Worm (Caenorhabditis elegans) whole organism, late embryonic: Measurements from ENCODE around the gene rei-1.

Experiments used
- C38D4.7 ChIP-seq: fragments of 200-800 bp; sonication (Bioruptor generic); optimal IDR thresholded peaks from 2 replicates; lab custom pipeline; 2018; ENCODE audit warnings: mild to moderate bottlenecking, missing genetic modification characterization, moderate library complexity, missing compliant biosample characterization
- F13H6.1 ChIP-seq: sonication (generic microtip); optimal IDR thresholded peaks from 2 replicates; lab custom pipeline; 2016; ENCODE audit warnings: missing genetic modification characterization, missing compliant biosample characterization
- K09A11.1 ChIP-seq: sonication (generic microtip); optimal IDR thresholded peaks from 2 replicates; lab custom pipeline; 2017; ENCODE audit warnings: antibody characterized with exemption, mild to moderate bottlenecking, missing genetic modification characterization, missing compliant biosample characterization; ENCODE audit not compliant: insufficient read depth
- T23F11.4 ChIP-seq: fragments of 200-800 bp; sonication (Bioruptor generic); optimal IDR thresholded peaks from 2 replicates; lab custom pipeline; 2018; ENCODE audit warnings: mild to moderate bottlenecking, missing genetic modification characterization, missing compliant biosample characterization
- Y22D7AL.16 ChIP-seq: sonication (generic microtip); optimal IDR thresholded peaks from 2 replicates; lab custom pipeline; 2016; ENCODE audit warnings: missing genetic modification characterization, missing compliant biosample characterization
- ama-1 ChIP-seq: fragments of 150-350 bp; optimal IDR thresholded peaks from 2 replicates; lab custom pipeline; 2014
- ceh-18 ChIP-seq: sonication (generic microtip); optimal IDR thresholded peaks from 2 replicates; lab custom pipeline; 2016; ENCODE audit warnings: missing genetic modification characterization, missing compliant biosample characterization
- ceh-2 ChIP-seq: sonication (generic microtip); optimal IDR thresholded peaks from 2 replicates; lab custom pipeline; 2016; ENCODE audit warnings: missing genotype, missing genetic modification characterization, missing compliant biosample characterization
- ceh-24 ChIP-seq: sonication (generic microtip); optimal IDR thresholded peaks from 2 replicates; lab custom pipeline; 2016; ENCODE audit warnings: mild to moderate bottlenecking, missing genetic modification characterization, missing compliant biosample characterization
- ceh-31 ChIP-seq: sonication (generic microtip); optimal IDR thresholded peaks from 2 replicates; lab custom pipeline; 2016; ENCODE audit warnings: missing genetic modification characterization, missing compliant biosample characterization
- ceh-48 ChIP-seq: sonication (generic microtip); optimal IDR thresholded peaks from 2 replicates; lab custom pipeline; 2016; ENCODE audit warnings: missing genetic modification characterization, inconsistent platforms, missing compliant biosample characterization
- ceh-6 ChIP-seq: fragments of 200-800 bp; sonication (Bioruptor generic); optimal IDR thresholded peaks from 2 replicates; lab custom pipeline; 2018; ENCODE audit warnings: mild to moderate bottlenecking, missing genetic modification characterization, missing compliant biosample characterization
- ceh-9 ChIP-seq: sonication (generic microtip); optimal IDR thresholded peaks from 2 replicates; lab custom pipeline; 2016; ENCODE audit warnings: mild to moderate bottlenecking, missing genetic modification characterization, inconsistent platforms, missing compliant biosample characterization
- dve-1 ChIP-seq: sonication (generic microtip); optimal IDR thresholded peaks from 2 replicates; lab custom pipeline; 2017; ENCODE audit warnings: antibody characterized with exemption, mild to moderate bottlenecking, missing genetic modification characterization, missing compliant biosample characterization
- ets-4 ChIP-seq: sonication (generic microtip); optimal IDR thresholded peaks from 2 replicates; lab custom pipeline; 2016; ENCODE audit warnings: missing genetic modification characterization, missing compliant biosample characterization
- eyg-1 ChIP-seq: sonication (generic microtip); optimal IDR thresholded peaks from 2 replicates; lab custom pipeline; 2016; ENCODE audit warnings: missing genotype, missing genetic modification characterization, missing compliant biosample characterization
- gmeb-2 ChIP-seq: sonication (generic microtip); optimal IDR thresholded peaks from 2 replicates; lab custom pipeline; 2016; ENCODE audit warnings: missing genetic modification characterization, inconsistent platforms, missing compliant biosample characterization
- hlh-13 ChIP-seq: fragments of 200-800 bp; sonication (Bioruptor generic); optimal IDR thresholded peaks from 2 replicates; lab custom pipeline; 2018; ENCODE audit warnings: mild to moderate bottlenecking, missing genetic modification characterization, missing compliant biosample characterization
- hlh-15 ChIP-seq: sonication (generic microtip); optimal IDR thresholded peaks from 2 replicates; lab custom pipeline; 2016; ENCODE audit warnings: missing genetic modification characterization, missing compliant biosample characterization
- hlh-30 ChIP-seq: sonication (generic microtip); optimal IDR thresholded peaks from 2 replicates; lab custom pipeline; 2017; ENCODE audit warnings: antibody characterized with exemption, missing genetic modification characterization, missing compliant biosample characterization; ENCODE audit not compliant: insufficient read depth
- hlh-6 ChIP-seq: sonication (generic microtip); optimal IDR thresholded peaks from 2 replicates; lab custom pipeline; 2016; ENCODE audit warnings: missing genotype, missing genetic modification characterization, missing compliant biosample characterization
- nfya-1 ChIP-seq: sonication (generic microtip); optimal IDR thresholded peaks from 2 replicates; lab custom pipeline; 2017; ENCODE audit warnings: missing genetic modification characterization, mild to moderate bottlenecking, missing compliant biosample characterization, antibody characterized with exemption, moderate library complexity
- nhr-11 ChIP-seq: fragments of 150-350 bp; optimal IDR thresholded peaks from 2 replicates; lab custom pipeline; 2014; ENCODE audit warnings: missing biosample characterization, missing genetic modification characterization
- nhr-232 ChIP-seq: sonication (generic microtip); optimal IDR thresholded peaks from 2 replicates; lab custom pipeline; 2016; ENCODE audit warnings: missing genetic modification characterization, missing compliant biosample characterization
- npax-4 ChIP-seq: sonication (generic microtip); optimal IDR thresholded peaks from 2 replicates; lab custom pipeline; 2016; ENCODE audit warnings: missing genetic modification characterization, missing compliant biosample characterization
- odd-2 ChIP-seq: sonication (generic microtip); optimal IDR thresholded peaks from 2 replicates; lab custom pipeline; 2017; ENCODE audit warnings: antibody characterized with exemption, mild to moderate bottlenecking, missing genetic modification characterization, missing compliant biosample characterization
- pag-3 ChIP-seq: sonication (generic microtip); optimal IDR thresholded peaks from 2 replicates; lab custom pipeline; 2016; ENCODE audit warnings: missing compliant biosample characterization, missing genetic modification characterization, borderline replicate concordance
- pat-9 ChIP-seq: fragments of 200-800 bp; sonication (Bioruptor generic); optimal IDR thresholded peaks from 2 replicates; lab custom pipeline; 2018; ENCODE audit warnings: mild to moderate bottlenecking, missing genetic modification characterization, moderate library complexity, missing compliant biosample characterization
- rnt-1 ChIP-seq: sonication (generic microtip); optimal IDR thresholded peaks from 2 replicates; lab custom pipeline; 2016; ENCODE audit warnings: missing genetic modification characterization, missing compliant biosample characterization
- sox-2 ChIP-seq: fragments of 200-800 bp; sonication (Bioruptor generic); IDR thresholded peaks from 2 replicates; pipeline ENCODE4 v1.3.6; 2022; ENCODE audit warnings: missing genetic modification reagents, missing genetic modification characterization, missing compliant biosample characterization
- sox-4 ChIP-seq: sonication (generic microtip); optimal IDR thresholded peaks from 2 replicates; lab custom pipeline; 2017; ENCODE audit warnings: mild to moderate bottlenecking, missing genetic modification characterization, inconsistent platforms, missing compliant biosample characterization
- unc-3 ChIP-seq, 2 experiments: fragments of 200-800 bp in 1 of 2; sonication (Bioruptor generic) in 1 of 2; sonication (generic microtip) in 1 of 2; conservative IDR thresholded peaks in 1 of 2; optimal IDR thresholded peaks in 1 of 2; 2 replicates each; pipeline versions ENCODE4 v1.3.6 to Lab custom; 2016 to 2022; ENCODE audit warnings: missing compliant biosample characterization in 2 of 2, missing genetic modification characterization in 2 of 2, missing genetic modification reagents in 1 of 2
- unc-42 ChIP-seq: sonication (generic microtip); optimal IDR thresholded peaks from 2 replicates; lab custom pipeline; 2016; ENCODE audit warnings: missing genotype, missing genetic modification characterization, missing compliant biosample characterization
- unc-55 ChIP-seq: sonication (generic microtip); optimal IDR thresholded peaks from 2 replicates; lab custom pipeline; 2017; ENCODE audit warnings: missing biosample characterization, missing genetic modification reagents, missing genetic modification characterization
- unc-86 ChIP-seq: sonication (generic microtip); optimal IDR thresholded peaks from 2 replicates; lab custom pipeline; 2016; ENCODE audit warnings: missing genetic modification characterization, missing compliant biosample characterization
- zip-5 ChIP-seq: sonication (generic microtip); optimal IDR thresholded peaks from 2 replicates; lab custom pipeline; 2016; ENCODE audit warnings: missing genetic modification characterization, missing compliant biosample characterization
- ztf-16 ChIP-seq: sonication (generic microtip); optimal IDR thresholded peaks from 2 replicates; lab custom pipeline; 2017; ENCODE audit warnings: missing genetic modification characterization, missing compliant biosample characterization

Gene rei-1

DNA sequence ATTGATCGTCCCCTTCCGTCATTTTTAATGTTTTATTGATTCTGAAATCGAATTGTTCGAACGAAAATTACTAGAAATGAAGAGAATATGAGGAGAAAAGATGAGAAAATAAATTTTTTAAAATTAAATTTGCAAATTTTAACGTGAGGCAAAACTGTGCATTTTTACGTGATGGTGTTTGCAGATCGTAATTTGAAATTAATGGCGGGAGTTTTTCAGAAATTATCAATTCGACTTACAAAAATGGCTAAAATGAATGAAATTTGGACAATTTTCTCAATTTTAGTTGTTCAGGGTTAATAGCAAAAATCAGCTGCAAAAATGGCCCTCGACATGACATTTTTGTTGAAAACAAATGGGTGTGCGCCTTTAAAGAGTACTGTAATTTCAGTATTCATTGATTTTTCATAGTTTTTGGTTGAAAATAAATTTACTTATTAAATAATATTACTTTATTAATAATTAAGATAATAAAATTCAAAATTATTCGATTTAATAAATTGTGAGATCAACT lies at the start of gene rei-1:
Gene rei-1 (minus strand): TSS at position 84 of the 514 bp plus-strand sequence.
- TF ChIP-seq sox-4 (no peak), Y22D7AL.16 (tag; lab: Kevin White, UChicago) (no peak), hlh-30 (no peak), nhr-232 (tag; lab: Kevin White, UChicago) (no peak), nhr-11 (tag; lab: Kevin White, UChicago) (no peak), gmeb-2 (tag; lab: Kevin White, UChicago) (no peak), hlh-6 (tag; lab: Kevin White, UChicago) (no peak), nfya-1 (tag; lab: Kevin White, UChicago) (no peak), npax-4 (no peak), ceh-6 (GFP tag; lab: Kevin White, UChicago) (no peak), hlh-13 (no peak), K09A11.1 (tag; lab: Kevin White, UChicago) (no peak)
- TF ChIP-seq, all 69 proteins: peak for 0

DNA sequence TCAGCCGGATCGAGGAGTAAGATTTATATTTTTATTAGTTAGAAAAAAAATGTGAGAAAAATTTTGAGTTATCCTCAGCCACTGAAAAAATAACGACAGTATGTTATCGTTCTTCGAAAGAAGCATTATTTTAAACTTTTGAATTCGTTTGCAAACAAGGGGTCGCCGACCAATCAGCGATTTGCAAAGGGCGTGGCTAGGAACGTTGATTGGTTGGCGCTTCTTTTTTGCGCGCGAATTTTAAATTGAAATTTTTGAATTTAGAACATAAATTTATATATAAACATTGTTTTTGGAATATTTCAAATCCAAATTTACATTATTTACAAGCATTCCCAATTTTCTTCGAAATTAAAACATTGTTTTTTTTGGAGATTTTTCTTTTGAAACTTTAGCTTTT lies 45.2 kb upstream of the rei-1 start:
- no peak for TF ChIP-seq nhr-11 (tag; lab: Kevin White, UChicago)
- no peak for TF ChIP-seq ceh-31
- peak; percentile 79 for TF ChIP-seq nfya-1 (tag; lab: Kevin White, UChicago)

- TF ChIP-seq ztf-16 (tag; lab: Kevin White, UChicago) (no peak), unc-86 (tag; lab: Kevin White, UChicago) (no peak), odd-2 (no peak), unc-3 (GFP tag; conservative IDR thresholded peaks at IDR 0.05; lab: Robert Waterston, UW) (no peak), unc-3 (tag; optimal IDR thresholded peaks at IDR 0.05; lab: Kevin White, UChicago) (no peak)
Observed at ce11 chrIII:4137180-4137579, 39.2 kb upstream of the rei-1 start.

- no peak for TF ChIP-seq Y22D7AL.16 (tag; lab: Kevin White, UChicago)
- TF ChIP-seq F13H6.1 (tag; lab: Kevin White, UChicago), result no peak
- no peak for TF ChIP-seq unc-86 (tag; lab: Kevin White, UChicago)
- no peak for TF ChIP-seq ceh-9 (tag; lab: Kevin White, UChicago)
- TF ChIP-seq, all 69 proteins: peak for 0
Observed at ce11 chrIII:4134059-4134458, 36.1 kb upstream of the rei-1 start.

DNA sequence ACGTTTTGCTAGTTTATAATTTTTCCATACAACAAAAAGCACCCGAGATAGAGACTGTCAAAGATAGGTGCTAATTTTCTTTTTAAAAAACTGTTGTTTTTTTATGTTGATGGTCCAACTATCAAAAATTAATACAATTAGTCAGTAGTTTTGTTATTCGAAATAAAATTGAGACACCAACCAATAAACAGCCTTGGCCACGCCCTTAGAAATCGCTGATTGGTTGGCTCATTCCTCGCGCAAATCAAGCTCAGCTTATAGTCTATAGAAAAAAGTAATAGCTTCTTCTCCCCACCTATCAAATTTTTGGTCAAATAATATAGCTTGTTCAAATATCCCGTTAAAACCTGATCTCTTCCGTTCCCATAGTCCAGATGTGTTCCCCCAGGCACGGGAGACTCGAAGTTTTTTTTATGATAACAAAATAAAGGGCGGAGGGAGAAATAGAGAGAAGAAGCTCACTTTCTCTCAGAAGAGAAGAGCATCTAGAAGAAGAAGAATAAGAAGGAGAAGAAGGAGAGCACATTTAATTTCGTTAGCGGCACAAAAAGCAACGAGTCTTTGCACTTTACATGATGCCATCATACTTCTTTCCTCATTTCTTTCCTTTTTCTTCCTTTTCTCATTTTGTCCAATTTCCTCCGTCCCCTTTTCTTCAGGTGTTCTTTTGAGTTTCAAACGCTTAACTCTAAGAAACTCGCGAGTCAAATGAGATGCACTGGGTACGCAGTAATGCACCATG lies 34.0 kb upstream of the rei-1 start:
- TF ChIP-seq Y22D7AL.16 (tag; lab: Kevin White, UChicago) (no peak), ceh-31 (peak; percentile 2), nfya-1 (tag; lab: Kevin White, UChicago) (peak; percentile 95), unc-42 (peak; percentile 92)

DNA sequence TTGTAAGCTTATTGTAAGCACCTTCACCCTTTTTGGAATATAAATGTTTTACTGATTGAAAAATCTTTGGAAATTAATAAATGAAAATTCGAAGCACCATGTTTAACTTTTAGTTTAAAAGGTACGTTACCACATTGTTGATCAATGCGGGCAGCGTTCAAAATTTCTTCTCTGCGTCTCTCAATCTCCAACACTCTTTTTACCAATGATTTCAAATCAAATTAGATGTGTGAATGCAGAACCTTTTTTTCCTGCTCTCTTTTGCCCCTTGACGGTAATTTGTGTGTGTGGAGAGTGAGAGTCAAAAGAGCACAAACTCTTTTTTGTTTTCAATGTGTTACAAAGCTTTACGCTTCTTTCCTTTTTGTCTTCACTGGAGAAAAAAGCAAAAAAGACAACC lies 25.9 kb upstream of the rei-1 start:
- TF ChIP-seq unc-55 (no peak), eyg-1 (tag; lab: Kevin White, UChicago) (no peak), ceh-18 (tag; lab: Kevin White, UChicago) (no peak), zip-5 (tag; lab: Kevin White, UChicago) (no peak), ets-4 (tag; lab: Kevin White, UChicago) (no peak), ceh-2 (tag; lab: Kevin White, UChicago) (no peak), C38D4.7 (GFP tag; lab: Kevin White, UChicago) (no peak), ama-1 (no peak), ztf-16 (tag; lab: Kevin White, UChicago) (no peak), hlh-15 (tag; lab: Kevin White, UChicago) (no peak), pat-9 (tag; lab: Kevin White, UChicago) (no peak), ceh-24 (no peak), dve-1 (tag; lab: Kevin White, UChicago) (no peak), pag-3 (no peak), ceh-48 (no peak), ceh-9 (tag; lab: Kevin White, UChicago) (no peak), T23F11.4 (GFP tag; lab: Kevin White, UChicago) (no peak), rnt-1 (no peak), sox-2 (GFP tag; lab: Robert Waterston, UW) (no peak)
